Worm (Caenorhabditis elegans) whole organism, young adult: ENCODE measurements around the gene ZC487.2.

Experiments used
- F33H1.4 ChIP-seq: fragments of 200-800 bp; sonication (Bioruptor generic); IDR thresholded peaks from 2 replicates; pipeline ENCODE4 v1.3.6; 2022; ENCODE audit warnings: missing genetic modification reagents, missing genetic modification characterization, missing compliant biosample characterization
- Y56A3A.18 ChIP-seq: fragments of 200-800 bp; sonication (Bioruptor generic); IDR thresholded peaks from 2 replicates; pipeline ENCODE4 v1.3.6; 2022; ENCODE audit warnings: missing genetic modification reagents, missing genetic modification characterization, missing compliant biosample characterization
- ceh-58 ChIP-seq: fragments of 200-800 bp; sonication (Bioruptor generic); IDR thresholded peaks from 2 replicates; pipeline ENCODE4 v1.3.6; 2022; ENCODE audit warnings: missing genetic modification characterization, missing compliant biosample characterization
- efl-1 ChIP-seq: fragments of 150-350 bp; optimal IDR thresholded peaks from 2 replicates; lab custom pipeline; 2014; ENCODE audit warnings: missing biosample characterization, missing genetic modification reagents, missing genetic modification characterization
- lin-26 ChIP-seq: fragments of 200-800 bp; sonication (Bioruptor generic); IDR thresholded peaks from 2 replicates; pipeline ENCODE4 v1.3.6; 2022; ENCODE audit warnings: missing genetic modification reagents, missing genetic modification characterization, missing compliant biosample characterization
- lin-35 ChIP-seq, 3 experiments: fragments of 150-350 bp in 2 of 3; sonication (generic microtip) in 1 of 3; optimal IDR thresholded peaks; 2 replicates each; lab custom pipeline; 2014 to 2018; ENCODE audit warnings: missing biosample characterization in 3 of 3, missing genetic modification characterization in 3 of 3, missing genetic modification reagents in 3 of 3
- lsl-1 ChIP-seq: fragments of 200-800 bp; sonication (Bioruptor generic); optimal IDR thresholded peaks from 2 replicates; lab custom pipeline; 2018; ENCODE audit warnings: mild to moderate bottlenecking, missing genetic modification characterization, moderate library complexity, missing compliant biosample characterization
- nfya-2 ChIP-seq: fragments of 200-800 bp; sonication (Bioruptor generic); IDR thresholded peaks from 2 replicates; pipeline ENCODE4 v1.3.6; 2022; ENCODE audit warnings: missing genetic modification reagents, missing genetic modification characterization, missing compliant biosample characterization
- pha-4 ChIP-seq: fragments of 150-350 bp; sonication (generic microtip); optimal IDR thresholded peaks from 2 replicates; lab custom pipeline; 2014; ENCODE audit warnings: missing biosample characterization, missing genetic modification reagents, missing genetic modification characterization
- rpc-1 ChIP-seq, 2 experiments: fragments of 150-350 bp in 1 of 2; sonication (generic microtip) in 1 of 2; optimal IDR thresholded peaks; 2 replicates each; lab custom pipeline; 2014 to 2018; ENCODE audit warnings: missing biosample characterization in 1 of 2, missing genetic modification characterization in 1 of 2, missing genetic modification reagents in 1 of 2, missing genotype in 1 of 2
- sea-2 ChIP-seq: fragments of 200-800 bp; sonication (Bioruptor generic); IDR thresholded peaks from 2 replicates; pipeline ENCODE4 v1.3.6; 2022; ENCODE audit warnings: missing genetic modification characterization, missing compliant biosample characterization
- snpc-1.1 ChIP-seq: sonication (generic microtip); optimal IDR thresholded peaks from 2 replicates; lab custom pipeline; 2017; ENCODE audit warnings: missing genetic modification characterization, mild to moderate bottlenecking, missing compliant biosample characterization, antibody characterized with exemption, moderate library complexity, missing genotype, missing genetic modification reagents; ENCODE audit not compliant: insufficient read depth
- snpc-4 ChIP-seq, 5 experiments: fragments of 150-350 bp in 1 of 5; sonication (generic microtip) in 4 of 5; optimal IDR thresholded peaks; 2 replicates each; lab custom pipeline; 2014 to 2018; ENCODE audit warnings: missing genetic modification characterization in 5 of 5, missing biosample characterization in 3 of 5, antibody characterized with exemption in 2 of 5, mild to moderate bottlenecking in 2 of 5, missing compliant biosample characterization in 2 of 5, missing genotype in 2 of 5, moderate library complexity in 2 of 5, missing genetic modification reagents in 1 of 5
- ztf-6 ChIP-seq: fragments of 200-800 bp; sonication (Bioruptor generic); IDR thresholded peaks from 2 replicates; pipeline ENCODE4 v1.3.6; 2022; ENCODE audit warnings: missing genetic modification reagents, missing genetic modification characterization, missing compliant biosample characterization

ce11 chrV:6764972-6765371 lies 42.7 kb upstream of the ZC487.2 start, which contains the start of gene bbs-8:
- TF ChIP-seq lsl-1 (GFP tag; lab: Kevin White, UChicago) (no peak), pha-4 (tag; lab: Kevin White, UChicago) (no peak), F33H1.4 (no peak), lin-35 (GFP tag; optimal IDR thresholded peaks at IDR 0.05; lab: Kevin White, UChicago) (no peak), efl-1 (GFP tag; lab: Kevin White, UChicago) (no peak), lin-26 (GFP tag; lab: Robert Waterston, UW) (no peak), rpc-1 (optimal IDR thresholded peaks at IDR 0.05; lab: Kevin White, UChicago) (no peak), rpc-1 (tag; optimal IDR thresholded peaks at IDR 0.05; lab: Kevin White, UChicago) (no peak), ztf-6 (GFP tag; lab: Robert Waterston, UW) (no peak), ceh-58 (GFP tag; lab: Robert Waterston, UW) (no peak), snpc-4 (GFP tag; optimal IDR thresholded peaks at IDR 0.05; lab: Kevin White, UChicago) (no peak), snpc-4 (tag; optimal IDR thresholded peaks at IDR 0.05; lab: Kevin White, UChicago) (no peak), Y56A3A.18 (GFP tag; lab: Robert Waterston, UW) (no peak), snpc-1.1 (no peak), nfya-2 (GFP tag; lab: Robert Waterston, UW) (no peak), sea-2 (GFP tag; lab: Robert Waterston, UW) (no peak)
